Worm (Caenorhabditis elegans) whole organism, midembryonic: ENCODE results near the gene sas-6.

Experiments used
- T22C8.4 ChIP-seq: fragments of 200-800 bp; sonication (Bioruptor generic); IDR thresholded peaks from 2 replicates; pipeline ENCODE4 v1.3.6; 2022; ENCODE audit warnings: missing genetic modification characterization, missing compliant biosample characterization
- cog-1 ChIP-seq: sonication (generic microtip); optimal IDR thresholded peaks from 2 replicates; lab custom pipeline; 2016; ENCODE audit warnings: missing genetic modification characterization, missing compliant biosample characterization
- flt-1 ChIP-seq: fragments of 200-800 bp; sonication (Bioruptor generic); IDR thresholded peaks from 2 replicates; pipeline ENCODE4 v1.3.6; 2022; ENCODE audit warnings: missing genetic modification characterization, missing compliant biosample characterization
- klf-2 ChIP-seq: fragments of 200-800 bp; sonication (Bioruptor generic); conservative IDR thresholded peaks from 2 replicates; pipeline ENCODE4 v1.3.6; 2022; ENCODE audit warnings: missing genetic modification reagents, missing genetic modification characterization, missing compliant biosample characterization
- med-1 ChIP-seq: sonication (generic microtip); optimal IDR thresholded peaks from 2 replicates; lab custom pipeline; 2017; ENCODE audit warnings: missing genetic modification characterization, mild to moderate bottlenecking, missing compliant biosample characterization, antibody characterized with exemption, missing genetic modification reagents; ENCODE audit not compliant: insufficient read depth
- ref-1 ChIP-seq: fragments of 200-800 bp; sonication (Bioruptor generic); conservative IDR thresholded peaks from 2 replicates; pipeline ENCODE4 v1.3.6; 2022; ENCODE audit warnings: missing genetic modification reagents, missing genetic modification characterization, missing compliant biosample characterization
- tab-1 ChIP-seq: fragments of 200-800 bp; sonication (Bioruptor generic); IDR thresholded peaks from 2 replicates; pipeline ENCODE4 v1.3.6; 2022; ENCODE audit warnings: missing genetic modification characterization, missing compliant biosample characterization
- ztf-23 ChIP-seq: fragments of 200-800 bp; sonication (Bioruptor generic); IDR thresholded peaks from 2 replicates; pipeline ENCODE4 v1.3.6; 2022; ENCODE audit warnings: missing genetic modification reagents, missing genetic modification characterization, missing compliant biosample characterization
- ztf-29 ChIP-seq: fragments of 200-800 bp; sonication (Bioruptor generic); IDR thresholded peaks from 2 replicates; pipeline ENCODE4 v1.3.6; 2022; ENCODE audit warnings: missing genetic modification reagents, missing genetic modification characterization, missing compliant biosample characterization

Gene sas-6

ce11 chrIV:13795249-13795909 lies 6.8 kb upstream of the sas-6 start:
- no peak for TF ChIP-seq med-1
- TF ChIP-seq tab-1 (GFP tag; lab: Robert Waterston, UW) = no peak
- TF ChIP-seq ztf-29 (GFP tag; lab: Robert Waterston, UW) = no peak
- no peak for TF ChIP-seq T22C8.4
- no peak for TF ChIP-seq klf-2 (GFP tag; lab: Robert Waterston, UW)
- no peak for TF ChIP-seq flt-1 (GFP tag; lab: Robert Waterston, UW)
- TF ChIP-seq cog-1 (tag; lab: Kevin White, UChicago) = no peak
- no peak for TF ChIP-seq ztf-23 (GFP tag; lab: Robert Waterston, UW)
- TF ChIP-seq ref-1 (GFP tag; lab: Robert Waterston, UW) = no peak

DNA sequence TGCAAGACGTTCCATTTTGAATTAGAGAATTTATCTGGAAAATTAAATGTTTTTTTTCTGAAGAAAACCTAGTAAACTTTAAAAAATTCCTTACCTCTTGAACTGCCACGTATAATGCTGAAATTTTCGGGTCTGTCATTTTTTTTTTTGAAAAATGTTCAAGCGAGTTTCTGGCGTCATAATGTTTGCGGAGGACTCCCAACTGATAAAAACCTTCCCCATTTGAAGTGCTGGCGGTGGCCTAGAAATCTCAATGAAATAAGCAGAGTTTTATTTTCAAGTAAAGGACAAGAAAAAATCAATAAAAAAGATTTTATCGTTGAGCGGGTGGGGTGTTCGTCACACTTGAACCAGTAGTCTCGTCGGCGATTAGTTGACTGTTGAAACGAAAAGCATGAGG lies 1.8 kb downstream of the sas-6 start, which contains the start of gene icap-1:
Gene icap-1 (minus strand): TSS at position 272 of the 400 bp plus-strand sequence.
- TF ChIP-seq ztf-23 (GFP tag; lab: Robert Waterston, UW) (no peak), ztf-29 (GFP tag; lab: Robert Waterston, UW) (no peak), med-1 (no peak), T22C8.4 (no peak), flt-1 (GFP tag; lab: Robert Waterston, UW) (no peak), klf-2 (GFP tag; lab: Robert Waterston, UW) (no peak), ref-1 (GFP tag; lab: Robert Waterston, UW) (no peak), tab-1 (GFP tag; lab: Robert Waterston, UW) (no peak), cog-1 (tag; lab: Kevin White, UChicago) (no peak)

ce11 chrIV:13785545-13785944 lies 3.0 kb downstream of the sas-6 start, which contains the start of gene lact-9:
Gene lact-9 (minus strand): TSS chrIV:13785645.
- no peak for TF ChIP-seq T22C8.4
- TF ChIP-seq ztf-29 (GFP tag; lab: Robert Waterston, UW) = no peak

ce11 chrIV:13784774-13785173 lies 3.8 kb downstream of the sas-6 start:
- no peak for TF ChIP-seq klf-2 (GFP tag; lab: Robert Waterston, UW)
- no peak for TF ChIP-seq tab-1 (GFP tag; lab: Robert Waterston, UW)
- no peak for TF ChIP-seq cog-1 (tag; lab: Kevin White, UChicago)
- TF ChIP-seq med-1 = no peak
- no peak for TF ChIP-seq flt-1 (GFP tag; lab: Robert Waterston, UW)
- TF ChIP-seq ztf-29 (GFP tag; lab: Robert Waterston, UW) = no peak
- TF ChIP-seq T22C8.4 = no peak
- no peak for TF ChIP-seq ref-1 (GFP tag; lab: Robert Waterston, UW)
- no peak for TF ChIP-seq ztf-23 (GFP tag; lab: Robert Waterston, UW)

ce11 chrIV:13783237-13784012 lies 5.1 kb downstream of the sas-6 start, which contains the start of gene iscu-1:
Gene iscu-1 (plus strand): TSS chrIV:13783962.
- TF ChIP-seq ztf-29 (GFP tag; lab: Robert Waterston, UW) = peak; percentile 73; the same call in 1 of the 2 replicates
- no peak for TF ChIP-seq cog-1 (tag; lab: Kevin White, UChicago)

DNA sequence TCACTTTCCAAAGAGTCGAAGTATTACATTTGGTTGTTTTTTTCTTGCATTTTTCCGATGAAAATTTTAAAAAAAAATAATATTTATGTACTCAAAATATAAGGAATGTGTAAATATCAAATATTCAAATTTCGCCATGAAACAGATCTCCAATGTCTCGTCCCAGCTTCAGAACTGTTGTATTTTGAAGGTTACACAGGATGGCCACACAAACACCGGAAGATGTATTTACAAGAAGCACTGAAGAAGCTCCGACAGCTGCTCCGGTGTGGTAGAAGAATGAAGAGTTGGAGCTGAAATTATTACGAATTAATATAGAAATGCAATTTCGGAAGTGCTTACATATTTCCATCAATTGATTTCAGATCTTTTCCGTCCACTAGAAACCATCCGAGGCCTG lies 6.2 kb downstream of the sas-6 start:
- TF ChIP-seq ref-1 (GFP tag; lab: Robert Waterston, UW) = no peak
- no peak for TF ChIP-seq flt-1 (GFP tag; lab: Robert Waterston, UW)
- no peak for TF ChIP-seq cog-1 (tag; lab: Kevin White, UChicago)

- TF ChIP-seq med-1 = no peak
- TF ChIP-seq ztf-23 (GFP tag; lab: Robert Waterston, UW) = no peak
- TF ChIP-seq T22C8.4 = no peak
- TF ChIP-seq klf-2 (GFP tag; lab: Robert Waterston, UW) = no peak
- TF ChIP-seq tab-1 (GFP tag; lab: Robert Waterston, UW) = no peak
- no peak for TF ChIP-seq cog-1 (tag; lab: Kevin White, UChicago)
- no peak for TF ChIP-seq flt-1 (GFP tag; lab: Robert Waterston, UW)
- no peak for TF ChIP-seq ztf-29 (GFP tag; lab: Robert Waterston, UW)
- no peak for TF ChIP-seq ref-1 (GFP tag; lab: Robert Waterston, UW)
Observed at ce11 chrIV:13778710-13779109, 9.8 kb downstream of the sas-6 start, which contains the start of gene gly-10. Gene gly-10 (plus strand): TSS chrIV:13779096.

ce11 chrIV:13777480-13777879 lies 11.1 kb downstream of the sas-6 start, which contains the start of gene rpl-18:
Gene rpl-18 (plus strand): TSS chrIV:13777865.
- TF ChIP-seq cog-1 (tag; lab: Kevin White, UChicago) (no peak), tab-1 (GFP tag; lab: Robert Waterston, UW) (no peak), klf-2 (GFP tag; lab: Robert Waterston, UW) (no peak), med-1 (no peak), ztf-29 (GFP tag; lab: Robert Waterston, UW) (no peak), ztf-23 (GFP tag; lab: Robert Waterston, UW) (no peak), T22C8.4 (no peak), ref-1 (GFP tag; lab: Robert Waterston, UW) (no peak)

- TF ChIP-seq cog-1 (tag; lab: Kevin White, UChicago) (no peak), klf-2 (GFP tag; lab: Robert Waterston, UW) (no peak), T22C8.4 (no peak), ref-1 (GFP tag; lab: Robert Waterston, UW) (no peak), ztf-29 (GFP tag; lab: Robert Waterston, UW) (no peak), med-1 (no peak), flt-1 (GFP tag; lab: Robert Waterston, UW) (no peak), tab-1 (GFP tag; lab: Robert Waterston, UW) (no peak), ztf-23 (GFP tag; lab: Robert Waterston, UW) (no peak)
Observed at ce11 chrIV:13776745-13777144, 11.8 kb downstream of the sas-6 start.
